Fruit fly (Drosophila melanogaster): ENCODE results near the gene MED30.
A peak's percentile ranks its signal among the peaks of the same experiment; 100 is the strongest.

Gene MED30

dm6 chr3L:690031-690686, 36.3 kb upstream of the MED30 start, which contains the start of the genes CG32483 and RabX6:
Gene CG32483, minus strand, starts transcription at chr3L:690081.
Gene RabX6, plus strand, starts transcription at chr3L:690517.
- TF ChIP-seq CG10462 (GFP tag; optimal IDR thresholded peaks at IDR 0.05) (no peak), trem (tag; optimal IDR thresholded peaks at IDR 0.05) (peak; percentile 35), Bgb (GFP tag; IDR thresholded peaks at IDR 0.05; ENCODE audit: partially characterized antibody) (0 out of 2 replicates have a peak, but pooled peaks have one; percentile 22), Hey (tag; optimal IDR thresholded peaks at IDR 0.05) (no peak), CG30431 (GFP tag; optimal IDR thresholded peaks at IDR 0.05) (no peak), pnt (GFP tag; optimal IDR thresholded peaks at IDR 0.05) (no peak), yki (optimal IDR thresholded peaks at IDR 0.05) (no peak), Med (GFP tag) (peak; percentile 5), CG6654 (GFP tag; optimal IDR thresholded peaks at IDR 0.05) (no peak), Spps (tag; optimal IDR thresholded peaks at IDR 0.05) (no peak), CG32532 (GFP tag; IDR thresholded peaks at IDR 0.05) (no peak), Aef1 (GFP tag; IDR thresholded peaks at IDR 0.05) (no peak), CTCF (GFP tag; optimal IDR thresholded peaks at IDR 0.05) (peak; percentile 38), H2.0 (GFP tag; IDR thresholded peaks at IDR 0.05) (no peak), Dll (GFP tag; IDR thresholded peaks at IDR 0.05; ENCODE audit: partially characterized antibody) (peak; percentile 55; the same call in 2 of the 4 replicates), amos (GFP tag; IDR thresholded peaks at IDR 0.05; ENCODE audit: partially characterized antibody) (peak; percentile 36; the same call in 1 of the 2 replicates), CG43689 (GFP tag; IDR thresholded peaks at IDR 0.05) (no peak), crc (GFP tag; optimal IDR thresholded peaks at IDR 0.05) (no peak), ci (GFP tag; IDR thresholded peaks at IDR 0.05) (no peak), ac (GFP tag; optimal IDR thresholded peaks at IDR 0.05) (no peak), CG14667 (GFP tag; IDR thresholded peaks at IDR 0.05) (no peak), grn (GFP tag; optimal IDR thresholded peaks at IDR 0.05) (peak; percentile 98), CG16813 (GFP tag; IDR thresholded peaks at IDR 0.05; ENCODE audit: partially characterized antibody) (no peak), Ets65A (GFP tag) (no peak), CG8388 (GFP tag; optimal IDR thresholded peaks at IDR 0.05) (no peak), Abd-B (GFP tag; optimal IDR thresholded peaks at IDR 0.05) (no peak), bowl (GFP tag; IDR thresholded peaks at IDR 0.05) (no peak), B-H1 (GFP tag; IDR thresholded peaks at IDR 0.05) (no peak), Scr (GFP tag; IDR thresholded peaks at IDR 0.05; ENCODE audit: partially characterized antibody) (peak; percentile 30), HLH54F (GFP tag; optimal IDR thresholded peaks at IDR 0.05) (no peak), Sry-δ (GFP tag; optimal IDR thresholded peaks at IDR 0.05) (peak; percentile 9), crol (GFP tag; IDR thresholded peaks at IDR 0.05) (no peak), Fer1 (GFP tag; optimal IDR thresholded peaks at IDR 0.05) (peak; percentile 15), CHES-1-like (GFP tag; optimal IDR thresholded peaks at IDR 0.05) (no peak), B-H2 (GFP tag; optimal IDR thresholded peaks at IDR 0.05) (no peak), tgo (GFP tag; IDR thresholded peaks at IDR 0.05) (no peak), Sin3A (optimal IDR thresholded peaks at IDR 0.05) (peak; percentile 1), Myb (GFP tag; optimal IDR thresholded peaks at IDR 0.05) (peak; percentile 63), pzg (GFP tag; optimal IDR thresholded peaks at IDR 0.05) (peak; percentile 54), CG8478 (optimal IDR thresholded peaks at IDR 0.05) (no peak), CG31441 (GFP tag; IDR thresholded peaks at IDR 0.05) (no peak), Vsx1 (GFP tag; optimal IDR thresholded peaks at IDR 0.05) (no peak), az2 (GFP tag; optimal IDR thresholded peaks at IDR 0.05) (no peak), unc-4 (GFP tag; IDR thresholded peaks at IDR 0.05; ENCODE audit: partially characterized antibody) (peak; percentile 40; the same call in 1 of the 2 replicates), CG2129 (GFP tag; IDR thresholded peaks at IDR 0.05; ENCODE audit: partially characterized antibody) (no peak), Lim3 (GFP tag; IDR thresholded peaks at IDR 0.05) (no peak), CG17612 (GFP tag; IDR thresholded peaks at IDR 0.05) (no peak), vfl (GFP tag; optimal IDR thresholded peaks at IDR 0.05) (no peak), knrl (GFP tag; IDR thresholded peaks at IDR 0.05; ENCODE audit: partially characterized antibody) (no peak), CG4360 (GFP tag; IDR thresholded peaks at IDR 0.05) (peak; percentile 63; the same call in 1 of the 2 replicates), sqz (GFP tag; optimal IDR thresholded peaks at IDR 0.05) (peak; percentile 2), crp (GFP tag; optimal IDR thresholded peaks at IDR 0.05) (peak; percentile 65 to 93)

All from whole organism, embryonic.